Worm (Caenorhabditis elegans): ENCODE results near the gene sfxn-2.

The sfxn-2 gene

ce11 chrX:7951578-7951977 lies 6.5 kb downstream of the sfxn-2 start:
- TF ChIP-seq aptf-3 (GFP tag; IDR thresholded peaks at IDR 0.05) (no peak), D2030.7 (GFP tag; IDR thresholded peaks at IDR 0.05) (no peak), ZK185.1 (tag; optimal IDR thresholded peaks at IDR 0.05; ENCODE audit: poor library complexity, severe bottlenecking) (peak; percentile 34), dox-1 (GFP tag; IDR thresholded peaks at IDR 0.05) (peak; percentile 89), ztf-26 (tag; optimal IDR thresholded peaks at IDR 0.05) (peak; percentile 46), cebp-1 (GFP tag; IDR thresholded peaks at IDR 0.05) (no peak), cebp-1 (tag; optimal IDR thresholded peaks at IDR 0.05) (peak; percentile 89), B0336.3 (GFP tag; IDR thresholded peaks at IDR 0.05) (peak; percentile 80; the same call in 1 of the 2 replicates), gei-17 (GFP tag; optimal IDR thresholded peaks at IDR 0.05) (peak; percentile 45), bed-2 (GFP tag; IDR thresholded peaks at IDR 0.05) (0 out of 2 replicates have a peak, but pooled peaks have one; percentile 60), B0261.1 (tag; optimal IDR thresholded peaks at IDR 0.05) (no peak), K11D2.4 (GFP tag; IDR thresholded peaks at IDR 0.05) (peak; percentile 92), akir-1 (GFP tag; optimal IDR thresholded peaks at IDR 0.05) (peak; percentile 42), egl-44 (GFP tag; IDR thresholded peaks at IDR 0.05) (peak; percentile 84), sea-2 (GFP tag; IDR thresholded peaks at IDR 0.05) (peak; percentile 41; the same call in 1 of the 2 replicates), lin-35 (GFP tag; optimal IDR thresholded peaks at IDR 0.05) (peak in 1 of 3 experiments; percentile 29), repo-1 (tag; optimal IDR thresholded peaks at IDR 0.05) (peak; percentile 45), hmg-1.2 (GFP tag; IDR thresholded peaks at IDR 0.05) (peak; percentile 95), nfyb-1 (GFP tag; IDR thresholded peaks at IDR 0.05) (peak; percentile 91), tbx-9 (tag; optimal IDR thresholded peaks at IDR 0.05; ENCODE audit: borderline replicate concordance) (no peak), ztf-6 (GFP tag; IDR thresholded peaks at IDR 0.05) (peak; percentile 51; the same call in 1 of the 2 replicates), mcd-1 (GFP tag; IDR thresholded peaks at IDR 0.05) (peak; percentile 46), ztf-22 (GFP tag; optimal IDR thresholded peaks at IDR 0.05) (peak; percentile 57), madf-3 (GFP tag; IDR thresholded peaks at IDR 0.05) (no peak), nfya-2 (GFP tag; IDR thresholded peaks at IDR 0.05) (no peak), hrde-1 (tag; optimal IDR thresholded peaks at IDR 0.05; ENCODE audit: borderline replicate concordance) (no peak), C17E4.6 (GFP tag; IDR thresholded peaks at IDR 0.05) (no peak), tlf-1 (GFP tag; optimal IDR thresholded peaks at IDR 0.05) (peak; percentile 29), atf-7 (tag; optimal IDR thresholded peaks at IDR 0.05) (peak; percentile 89), chd-7 (tag; optimal IDR thresholded peaks at IDR 0.05) (peak; percentile 91), rpc-1 (optimal IDR thresholded peaks at IDR 0.05) (no peak), rpc-1 (tag; optimal IDR thresholded peaks at IDR 0.05) (no peak), ztf-18 (tag; optimal IDR thresholded peaks at IDR 0.05) (peak; percentile 42), lin-40 (tag; optimal IDR thresholded peaks at IDR 0.05) (peak; percentile 75), lsl-1 (GFP tag; optimal IDR thresholded peaks at IDR 0.05) (no peak), efl-1 (GFP tag; optimal IDR thresholded peaks at IDR 0.05) (no peak), bed-1 (GFP tag; IDR thresholded peaks at IDR 0.05) (no peak), Y67H2A.10 (GFP tag; conservative IDR thresholded peaks at IDR 0.05) (peak; percentile 74; the same call in 1 of the 2 replicates), rcor-1 (GFP tag; IDR thresholded peaks at IDR 0.05) (peak; percentile 77; the same call in 1 of the 2 replicates), let-607 (tag; optimal IDR thresholded peaks at IDR 0.05) (peak; percentile 71 to 73), F22D6.2 (tag; optimal IDR thresholded peaks at IDR 0.05) (no peak), madf-10 (tag; optimal IDR thresholded peaks at IDR 0.05) (peak; percentile 59), egl-18 (GFP tag; IDR thresholded peaks at IDR 0.05) (peak; percentile 72; the same call in 1 of the 2 replicates), lsy-27 (tag; optimal IDR thresholded peaks at IDR 0.05; ENCODE audit: borderline replicate concordance, insufficient read depth) (no peak), tbp1 (GFP tag; optimal IDR thresholded peaks at IDR 0.05) (peak; percentile 53), ama-1 (optimal IDR thresholded peaks at IDR 0.05) (no peak), ama-1 (GFP tag; optimal IDR thresholded peaks at IDR 0.05) (no peak), unc-130 (GFP tag; optimal IDR thresholded peaks at IDR 0.05) (no peak), sdz-38 (tag; optimal IDR thresholded peaks at IDR 0.05) (no peak)
